Worm (Caenorhabditis elegans): ENCODE data around the gene F17C11.13.

DNA sequence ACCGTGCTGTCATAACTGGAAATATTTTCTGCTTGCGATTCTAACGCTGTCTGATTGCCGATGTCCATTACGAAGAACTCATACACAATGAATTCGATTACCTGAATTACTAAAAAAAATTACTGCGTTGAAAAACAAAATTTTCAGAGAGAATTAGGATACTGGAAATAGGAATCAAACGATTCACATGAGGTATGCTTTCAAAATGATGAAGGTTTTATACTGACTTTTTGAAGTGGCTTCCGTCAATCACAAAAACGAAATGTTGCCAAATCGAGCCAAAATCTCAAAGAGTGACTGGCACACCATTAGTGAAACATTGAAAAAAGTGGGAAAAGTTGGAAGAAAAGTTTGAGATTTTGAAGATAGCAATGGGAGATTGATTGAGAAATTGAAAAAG lies 46.7 kb upstream of the F17C11.13 start, which contains the start of gene zzz-1:
- no peak for TF ChIP-seq mes-2 (tag; optimal IDR thresholded peaks at IDR 0.05; ENCODE audit: poor library complexity, severe bottlenecking)
- TF ChIP-seq egl-43 (GFP tag; IDR thresholded peaks at IDR 0.05): no peak
- no peak for TF ChIP-seq dmd-8 (GFP tag; IDR thresholded peaks at IDR 0.05)

Measured in whole organism, L4 larva.